Worm (Caenorhabditis elegans): ENCODE measurements around the gene amt-1.
A peak's percentile ranks its signal among the peaks of the same experiment; 100 is the strongest.

amt-1 gene

DNA sequence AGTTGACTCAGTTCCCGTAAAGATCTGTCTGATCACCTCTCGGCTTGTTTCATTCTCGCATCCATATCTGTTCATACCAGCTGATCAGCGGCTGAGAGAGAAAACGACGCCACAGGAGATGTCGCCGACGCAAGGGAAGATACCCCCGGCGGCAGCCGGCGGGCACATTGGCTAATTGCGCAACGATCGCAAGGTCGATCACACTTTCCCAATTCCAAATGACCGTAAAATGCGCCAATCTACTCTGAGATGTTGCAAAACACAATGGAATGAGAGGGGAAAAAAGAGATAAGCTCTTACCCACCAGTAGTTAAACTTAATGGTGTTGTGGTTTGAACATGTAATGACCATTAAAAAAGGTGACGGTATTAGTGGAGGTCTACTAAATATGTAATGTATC, 20.2 kb upstream of the amt-1 start (continued):
- no peak for TF ChIP-seq F37B4.10 (GFP tag; IDR thresholded peaks at IDR 0.05)

DNA sequence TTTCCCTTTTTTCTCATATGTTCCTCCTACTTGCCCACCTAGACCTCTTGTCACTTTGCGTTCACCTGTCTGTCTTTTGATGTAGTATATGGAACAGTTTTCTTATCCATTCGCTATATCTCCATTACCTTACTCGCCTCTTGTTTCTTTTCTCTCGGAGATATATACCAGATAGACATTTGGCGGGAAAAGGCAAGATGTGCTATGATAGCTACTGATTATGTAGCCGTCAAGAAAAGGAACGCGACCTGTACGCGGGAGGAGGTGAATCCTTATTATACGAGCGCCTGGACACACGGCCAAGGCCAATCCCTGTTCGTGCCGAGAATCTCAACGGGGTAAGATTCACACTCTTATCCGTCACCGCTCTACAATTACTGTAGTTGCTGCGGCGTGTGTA, 18.2 kb upstream of the amt-1 start:
- TF ChIP-seq F37B4.10 (GFP tag; IDR thresholded peaks at IDR 0.05) (no peak), lsy-27 (tag; optimal IDR thresholded peaks at IDR 0.05; ENCODE audit: borderline replicate concordance, insufficient read depth) (no peak), lsl-1 (GFP tag; optimal IDR thresholded peaks at IDR 0.05) (no peak), hmg-1.2 (GFP tag; IDR thresholded peaks at IDR 0.05) (no peak), lin-40 (tag; optimal IDR thresholded peaks at IDR 0.05) (no peak), T26A5.8 (tag; optimal IDR thresholded peaks at IDR 0.05) (no peak), K12H6.12 (tag; optimal IDR thresholded peaks at IDR 0.05) (no peak), ZK185.1 (tag; optimal IDR thresholded peaks at IDR 0.05; ENCODE audit: poor library complexity, severe bottlenecking) (no peak), die-1 (tag; optimal IDR thresholded peaks at IDR 0.05) (no peak), hsf-1 (GFP tag; IDR thresholded peaks at IDR 0.05) (no peak)

DNA sequence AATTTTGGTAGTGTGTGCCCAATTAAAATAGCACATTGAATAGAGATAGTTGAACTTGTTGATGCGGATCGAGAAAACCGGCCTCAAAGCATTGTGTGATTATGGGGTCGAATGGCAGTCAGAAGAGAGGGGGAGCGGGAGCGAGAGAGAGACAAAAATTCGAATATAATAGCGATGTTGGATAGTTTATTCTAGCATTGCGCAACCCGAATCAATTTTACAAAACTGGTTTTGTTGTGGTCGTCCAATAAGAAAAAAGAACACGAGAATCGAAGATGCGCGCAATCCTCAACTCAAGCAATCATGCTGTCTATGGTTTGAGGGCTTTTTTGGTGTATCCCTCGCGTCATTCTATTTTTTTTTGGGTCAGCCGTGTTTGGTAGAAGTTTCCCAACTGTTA, 17.7 kb upstream of the amt-1 start:
- TF ChIP-seq mxl-1 (tag; optimal IDR thresholded peaks at IDR 0.05) (no peak), ceh-79 (tag; optimal IDR thresholded peaks at IDR 0.05) (no peak), K11D2.4 (GFP tag; IDR thresholded peaks at IDR 0.05) (no peak), lsy-27 (tag; optimal IDR thresholded peaks at IDR 0.05; ENCODE audit: borderline replicate concordance, insufficient read depth) (no peak), nfya-1 (tag; optimal IDR thresholded peaks at IDR 0.05; ENCODE audit: borderline replicate concordance, insufficient read depth) (no peak), cebp-1 (GFP tag; IDR thresholded peaks at IDR 0.05) (no peak), cebp-1 (tag; optimal IDR thresholded peaks at IDR 0.05) (peak; percentile 39), lir-1 (GFP tag; conservative IDR thresholded peaks at IDR 0.05) (no peak)

DNA sequence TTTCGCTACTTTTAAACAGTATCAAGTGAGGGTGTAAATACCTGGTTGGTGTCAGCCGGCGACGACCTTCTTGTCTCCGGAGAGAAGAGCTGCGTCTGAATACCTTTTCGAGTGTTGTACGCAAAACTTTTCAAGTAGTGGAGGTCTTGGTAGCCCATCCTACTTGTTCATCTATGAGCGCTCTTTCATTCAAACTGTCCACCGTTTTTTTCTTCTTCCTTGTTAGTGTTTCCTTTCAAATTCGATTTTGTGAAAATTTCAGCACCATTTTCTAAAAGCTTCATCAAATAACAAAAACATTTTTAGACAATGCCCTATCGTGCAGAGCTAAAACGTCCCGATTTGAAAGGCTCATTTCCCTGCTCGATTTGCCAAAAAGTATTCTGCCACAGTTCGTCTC, 16.9 kb upstream of the amt-1 start, which contains the start of gene ham-2:
Gene ham-2 (plus strand): TSS at position 301 of the 400 bp plus-strand sequence.
- no peak for TF ChIP-seq ztf-25 (GFP tag; IDR thresholded peaks at IDR 0.05)
- no peak for TF ChIP-seq lin-54 (GFP tag; optimal IDR thresholded peaks at IDR 0.05)
- TF ChIP-seq nhr-90 (tag; optimal IDR thresholded peaks at IDR 0.05): no peak
- no peak for TF ChIP-seq ceh-79 (tag; optimal IDR thresholded peaks at IDR 0.05)

DNA sequence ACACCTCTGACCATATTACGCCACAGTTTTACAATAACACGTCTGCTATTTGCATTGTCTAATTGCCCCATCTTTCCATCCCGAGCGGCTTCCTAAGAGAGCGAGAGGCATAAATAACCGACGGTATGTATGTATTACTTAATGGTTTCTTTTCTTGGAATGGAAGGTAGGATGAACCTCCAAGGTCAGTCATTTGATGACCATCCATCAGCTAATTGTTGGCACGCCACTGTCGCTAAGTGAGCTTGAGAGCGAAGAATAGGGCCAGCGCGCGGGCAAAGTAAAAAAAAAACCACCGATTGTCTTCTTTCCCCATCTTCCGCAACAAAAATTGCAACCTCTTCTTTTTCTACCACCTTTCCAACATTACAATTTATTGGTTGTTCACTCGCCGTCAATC, 15.2 kb upstream of the amt-1 start:
- no peak for TF ChIP-seq ceh-91 (GFP tag; IDR thresholded peaks at IDR 0.05)
- TF ChIP-seq efl-1 (GFP tag; optimal IDR thresholded peaks at IDR 0.05): no peak
- no peak for TF ChIP-seq ceh-58 (GFP tag; IDR thresholded peaks at IDR 0.05)
- no peak for TF ChIP-seq athp-1 (tag; optimal IDR thresholded peaks at IDR 0.05)
- no peak for TF ChIP-seq dpl-1 (GFP tag; optimal IDR thresholded peaks at IDR 0.05)
- no peak for TF ChIP-seq unc-130 (GFP tag; optimal IDR thresholded peaks at IDR 0.05)
- TF ChIP-seq ceh-100 (GFP tag; IDR thresholded peaks at IDR 0.05): no peak
- TF ChIP-seq F55B11.4 (tag; optimal IDR thresholded peaks at IDR 0.05; ENCODE audit: borderline replicate concordance, insufficient read depth): no peak

DNA sequence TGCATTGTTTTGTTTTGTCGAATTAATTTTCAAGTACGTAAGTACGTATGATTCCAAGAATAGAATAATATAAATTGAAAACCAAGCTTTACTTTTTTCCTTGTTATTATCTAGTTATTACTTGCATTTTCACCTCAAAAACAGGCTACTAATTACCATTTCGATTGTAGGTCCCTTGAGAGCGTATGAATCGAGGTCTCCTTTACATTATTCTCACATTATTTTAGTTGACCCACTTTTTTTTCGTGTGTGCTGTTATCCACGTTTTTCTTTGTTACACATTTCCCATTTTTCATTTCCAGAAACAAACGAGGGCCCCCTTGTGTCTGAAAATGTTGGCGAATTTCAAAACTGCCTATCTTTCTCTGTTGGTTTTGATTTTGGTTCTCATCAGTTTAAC, 9.4 kb upstream of the amt-1 start, which contains the start of gene C05E11.6:
Gene C05E11.6 (plus strand): TSS at position 301 of the 400 bp plus-strand sequence.
- TF ChIP-seq ztf-25 (GFP tag; IDR thresholded peaks at IDR 0.05) (no peak), tlf-1 (GFP tag; optimal IDR thresholded peaks at IDR 0.05) (no peak), ekl-4 (GFP tag; IDR thresholded peaks at IDR 0.05) (no peak), tbp1 (GFP tag; optimal IDR thresholded peaks at IDR 0.05) (no peak), sea-2 (GFP tag; IDR thresholded peaks at IDR 0.05) (no peak), athp-1 (tag; optimal IDR thresholded peaks at IDR 0.05) (no peak), lir-1 (GFP tag; conservative IDR thresholded peaks at IDR 0.05) (no peak), rpc-1 (optimal IDR thresholded peaks at IDR 0.05) (no peak), rpc-1 (tag; optimal IDR thresholded peaks at IDR 0.05) (no peak), Y53F4B.3 (GFP tag; IDR thresholded peaks at IDR 0.05) (no peak), pha-4 (tag; optimal IDR thresholded peaks at IDR 0.05) (no peak), cebp-1 (GFP tag; IDR thresholded peaks at IDR 0.05) (no peak), cebp-1 (tag; optimal IDR thresholded peaks at IDR 0.05) (no peak), madf-8 (GFP tag; conservative IDR thresholded peaks at IDR 0.05) (no peak), nfya-2 (GFP tag; IDR thresholded peaks at IDR 0.05) (no peak), ceh-100 (GFP tag; IDR thresholded peaks at IDR 0.05) (no peak)
